Fruit fly (Drosophila melanogaster) whole organism, embryonic: Measurements from ENCODE around the gene CG9497.

Experiments used
- Abd-B ChIP-seq: fragments of 200-800 bp; sonication (Bioruptor generic); optimal IDR thresholded peaks from 2 replicates; lab custom pipeline; 2018; ENCODE audit warnings: missing biosample characterization, mild to moderate bottlenecking, missing genetic modification characterization, moderate library complexity
- Asciz ChIP-seq: fragments of 200-800 bp; sonication (Bioruptor generic); optimal IDR thresholded peaks from 2 replicates; lab custom pipeline; 2017; ENCODE audit warnings: missing biosample characterization, mild to moderate bottlenecking, missing genetic modification characterization, missing genetic modification reagents
- B-H2 ChIP-seq: fragments of 200-800 bp; sonication (Bioruptor generic); optimal IDR thresholded peaks from 2 replicates; lab custom pipeline; 2018; ENCODE audit warnings: missing biosample characterization, mild to moderate bottlenecking, missing genetic modification characterization
- BtbVII ChIP-seq: fragments of 200-800 bp; sonication (Bioruptor generic); optimal IDR thresholded peaks from 3 replicates; lab custom pipeline; 2017; ENCODE audit warnings: missing biosample characterization, mild to moderate bottlenecking, missing genetic modification characterization
- CG10543 ChIP-seq: fragments of 200-800 bp; sonication (Bioruptor generic); optimal IDR thresholded peaks from 3 replicates; lab custom pipeline; 2017; ENCODE audit warnings: missing biosample characterization, mild to moderate bottlenecking, missing genetic modification characterization, moderate library complexity
- CG11247 ChIP-seq: fragments of 200-800 bp; sonication (Bioruptor generic); IDR thresholded peaks from 2 replicates; pipeline ENCODE4 v1.3.6; 2022; ENCODE audit warnings: missing biosample characterization, missing genetic modification characterization
- CG11398 ChIP-seq: fragments of 200-800 bp; sonication (Bioruptor generic); optimal IDR thresholded peaks from 2 replicates; lab custom pipeline; 2016; ENCODE audit warnings: missing biosample characterization, missing genetic modification characterization
- CG12219 ChIP-seq: fragments of 200-800 bp; sonication (Bioruptor generic); optimal IDR thresholded peaks from 3 replicates; lab custom pipeline; 2018; ENCODE audit warnings: missing biosample characterization, mild to moderate bottlenecking, missing genetic modification characterization
- CG12769 ChIP-seq: fragments of 200-800 bp; sonication (Bioruptor generic); optimal IDR thresholded peaks from 2 replicates; lab custom pipeline; 2019; ENCODE audit warnings: missing biosample characterization, mild to moderate bottlenecking, missing genetic modification characterization, moderate library complexity
- CG14667 ChIP-seq: fragments of 200-800 bp; sonication (Bioruptor generic); IDR thresholded peaks from 2 replicates; pipeline ENCODE4 v1.3.6; 2022; ENCODE audit warnings: missing biosample characterization, missing genetic modification characterization
- CG1647 ChIP-seq: fragments of 200-800 bp; sonication (Bioruptor generic); optimal IDR thresholded peaks from 3 replicates; lab custom pipeline; 2016; ENCODE audit warnings: missing biosample characterization, missing genetic modification characterization
- CG16815 ChIP-seq: fragments of 200-800 bp; sonication (Bioruptor generic); optimal IDR thresholded peaks from 3 replicates; lab custom pipeline; 2017; ENCODE audit warnings: missing biosample characterization, mild to moderate bottlenecking, missing genetic modification characterization
- CG17359 ChIP-seq: fragments of 200-800 bp; sonication (Bioruptor generic); optimal IDR thresholded peaks from 3 replicates; lab custom pipeline; 2018; ENCODE audit warnings: missing biosample characterization, mild to moderate bottlenecking, missing genetic modification characterization, moderate library complexity
- CG3281 ChIP-seq: fragments of 200-800 bp; sonication (Bioruptor generic); optimal IDR thresholded peaks from 3 replicates; lab custom pipeline; 2017; ENCODE audit warnings: missing biosample characterization, mild to moderate bottlenecking, missing genetic modification characterization
- CG33557 ChIP-seq: fragments of 200-800 bp; sonication (Bioruptor generic); optimal IDR thresholded peaks from 2 replicates; lab custom pipeline; 2019; ENCODE audit warnings: missing biosample characterization, mild to moderate bottlenecking, missing genetic modification characterization, moderate library complexity
- CG34224 ChIP-seq: fragments of 200-800 bp; sonication (Bioruptor generic); IDR thresholded peaks from 3 replicates; pipeline ENCODE4 v1.3.6; 2022; ENCODE audit warnings: missing biosample characterization, missing genetic modification characterization; ENCODE audit not compliant: partially characterized antibody
- CG3995 ChIP-seq: fragments of 200-800 bp; sonication (Bioruptor generic); optimal IDR thresholded peaks from 3 replicates; lab custom pipeline; 2016; ENCODE audit warnings: missing biosample characterization, missing genetic modification characterization
- CG4820 ChIP-seq: fragments of 200-800 bp; sonication (Bioruptor generic); optimal IDR thresholded peaks from 3 replicates; lab custom pipeline; 2016; ENCODE audit warnings: missing biosample characterization, missing genetic modification characterization
- CG5180 ChIP-seq: fragments of 200-800 bp; sonication (Bioruptor generic); optimal IDR thresholded peaks from 3 replicates; lab custom pipeline; 2017; ENCODE audit warnings: missing biosample characterization, missing genetic modification characterization, mild to moderate bottlenecking, moderate library complexity, missing genetic modification reagents
- CG5953 ChIP-seq: fragments of 200-800 bp; sonication (Bioruptor generic); IDR thresholded peaks from 2 replicates; pipeline ENCODE4 v1.3.6; 2022; ENCODE audit warnings: missing biosample characterization, missing genetic modification characterization
- CG6765 ChIP-seq: fragments of 200-800 bp; sonication (Bioruptor generic); optimal IDR thresholded peaks from 3 replicates; lab custom pipeline; 2017; ENCODE audit warnings: missing biosample characterization, mild to moderate bottlenecking, missing genetic modification characterization
- CG6791 ChIP-seq: fragments of 200-800 bp; sonication (Bioruptor generic); IDR thresholded peaks from 3 replicates; pipeline ENCODE4 v1.3.6; 2022; ENCODE audit warnings: missing biosample characterization, missing genetic modification characterization; ENCODE audit not compliant: partially characterized antibody
- CG6854 ChIP-seq: fragments of 200-800 bp; sonication (Bioruptor generic); optimal IDR thresholded peaks from 3 replicates; lab custom pipeline; 2017; ENCODE audit warnings: missing biosample characterization, mild to moderate bottlenecking, missing genetic modification characterization
- D19B ChIP-seq: fragments of 200-800 bp; sonication (Bioruptor generic); optimal IDR thresholded peaks from 2 replicates; lab custom pipeline; 2017; ENCODE audit warnings: missing biosample characterization, mild to moderate bottlenecking, missing genetic modification characterization
- Dbx ChIP-seq: fragments of 200-800 bp; sonication (Bioruptor generic); IDR thresholded peaks from 3 replicates; pipeline ENCODE4 v1.3.6; 2022; ENCODE audit warnings: missing biosample characterization, missing genetic modification characterization
- Deaf1 ChIP-seq: fragments of 200-800 bp; optimal IDR thresholded peaks from 3 replicates; lab custom pipeline; 2019; ENCODE audit warnings: missing biosample characterization, mild to moderate bottlenecking, missing genetic modification characterization, moderate library complexity
- Meics ChIP-seq: fragments of 200-800 bp; sonication (Bioruptor generic); optimal IDR thresholded peaks from 2 replicates; lab custom pipeline; 2017; ENCODE audit warnings: missing biosample characterization, mild to moderate bottlenecking, missing genetic modification characterization
- NfI ChIP-seq: fragments of 200-800 bp; sonication (Bioruptor generic); optimal IDR thresholded peaks from 3 replicates; lab custom pipeline; 2018; ENCODE audit warnings: missing biosample characterization, mild to moderate bottlenecking, missing genetic modification characterization, moderate library complexity
- Usf ChIP-seq: fragments of 200-800 bp; sonication (Bioruptor generic); optimal IDR thresholded peaks from 2 replicates; lab custom pipeline; 2017; ENCODE audit warnings: missing genotype, missing biosample characterization, missing genetic modification characterization
- ac ChIP-seq: fragments of 200-800 bp; sonication (Bioruptor generic); optimal IDR thresholded peaks from 3 replicates; lab custom pipeline; 2017; ENCODE audit warnings: missing biosample characterization, mild to moderate bottlenecking, missing genetic modification characterization
- ara ChIP-seq: fragments of 200-800 bp; sonication (Bioruptor generic); IDR thresholded peaks from 2 replicates; pipeline ENCODE4 v1.3.6; 2022; ENCODE audit warnings: missing biosample characterization, missing genetic modification characterization
- bigmax ChIP-seq: fragments of 200-800 bp; sonication (Bioruptor generic); optimal IDR thresholded peaks from 2 replicates; lab custom pipeline; 2018; ENCODE audit warnings: missing biosample characterization, mild to moderate bottlenecking, missing genetic modification characterization
- caup ChIP-seq: fragments of 200-800 bp; sonication (Bioruptor generic); optimal IDR thresholded peaks from 3 replicates; lab custom pipeline; 2017; ENCODE audit warnings: missing biosample characterization, mild to moderate bottlenecking, missing genetic modification characterization, moderate library complexity; ENCODE audit not compliant: severe bottlenecking
- cg ChIP-seq: fragments of 200-800 bp; sonication (Bioruptor generic); optimal IDR thresholded peaks from 3 replicates; lab custom pipeline; 2019; ENCODE audit warnings: missing biosample characterization, mild to moderate bottlenecking, missing genetic modification characterization, moderate library complexity
- fd3F ChIP-seq: fragments of 200-800 bp; sonication (Bioruptor generic); optimal IDR thresholded peaks from 2 replicates; lab custom pipeline; 2018; ENCODE audit warnings: missing biosample characterization, mild to moderate bottlenecking, missing genetic modification characterization, moderate library complexity
- gsb ChIP-seq: fragments of 200-800 bp; sonication (Bioruptor generic); IDR thresholded peaks from 2 replicates; pipeline ENCODE4 v1.3.6; 2022; ENCODE audit warnings: missing biosample characterization, missing genetic modification characterization
- kay ChIP-seq: fragments of 200-800 bp; sonication (Bioruptor generic); optimal IDR thresholded peaks from 2 replicates; lab custom pipeline; 2016; ENCODE audit warnings: missing biosample characterization, missing genetic modification characterization
- lab ChIP-seq: fragments of 200-800 bp; sonication (Bioruptor generic); optimal IDR thresholded peaks from 3 replicates; lab custom pipeline; 2017; ENCODE audit warnings: missing biosample characterization, missing genetic modification characterization, mild to moderate bottlenecking, moderate library complexity, missing genetic modification reagents
- mam ChIP-seq: fragments of 200-800 bp; sonication (Bioruptor generic); optimal IDR thresholded peaks from 3 replicates; lab custom pipeline; 2016; ENCODE audit warnings: missing biosample characterization, missing genetic modification characterization
- nom ChIP-seq: fragments of 200-800 bp; sonication (Bioruptor generic); optimal IDR thresholded peaks from 2 replicates; lab custom pipeline; 2017; ENCODE audit warnings: missing biosample characterization, missing genetic modification characterization, mild to moderate bottlenecking, moderate library complexity, missing genetic modification reagents
- prd ChIP-seq, 3 experiments: fragments of >200 bp in 2 of 3; fragments of 200-800 bp in 1 of 3; sonication (Bioruptor generic) in 1 of 3; optimal IDR thresholded peaks in 2 of 3; IDR thresholded peaks in 1 of 3; 2 replicates in 2 of 3; 3 replicates in 1 of 3; pipeline versions ENCODE4 v1.3.6 to Lab custom; 2017 to 2022; ENCODE audit warnings: missing biosample characterization in 1 of 3, missing genetic modification characterization in 1 of 3
- psq ChIP-seq: fragments of 200-800 bp; sonication (Bioruptor generic); optimal IDR thresholded peaks from 2 replicates; lab custom pipeline; 2017; ENCODE audit warnings: missing biosample characterization, missing genetic modification characterization
- run ChIP-seq: fragments of 200-800 bp; sonication (Bioruptor generic); optimal IDR thresholded peaks from 3 replicates; lab custom pipeline; 2018; ENCODE audit warnings: missing biosample characterization, mild to moderate bottlenecking, missing genetic modification characterization
- sc ChIP-seq, 3 experiments: fragments of >200 bp in 2 of 3; fragments of 200-800 bp in 1 of 3; sonication (Bioruptor generic) in 1 of 3; optimal IDR thresholded peaks; 2 replicates in 2 of 3; 3 replicates in 1 of 3; lab custom pipeline; 2017; ENCODE audit warnings: mild to moderate bottlenecking in 1 of 3, missing biosample characterization in 1 of 3, missing genetic modification characterization in 1 of 3, missing genetic modification reagents in 1 of 3
- sens ChIP-seq: fragments of 200-800 bp; sonication (Bioruptor generic); peaks from one replicate; lab custom pipeline; 2016; ENCODE audit warnings: missing biosample characterization, missing genetic modification characterization
- seq ChIP-seq: fragments of 200-800 bp; sonication (Bioruptor generic); IDR thresholded peaks from 2 replicates; pipeline ENCODE4 v1.3.6; 2022; ENCODE audit warnings: missing biosample characterization, missing genetic modification characterization
- stwl ChIP-seq: fragments of 200-800 bp; sonication (Bioruptor generic); optimal IDR thresholded peaks from 3 replicates; lab custom pipeline; 2018; ENCODE audit warnings: missing biosample characterization, mild to moderate bottlenecking, missing genetic modification characterization, moderate library complexity
- toy ChIP-seq: fragments of 200-800 bp; sonication (Bioruptor generic); IDR thresholded peaks from 2 replicates; pipeline ENCODE4 v1.3.6; 2022; ENCODE audit warnings: missing biosample characterization, missing genetic modification characterization
- ttk ChIP-seq: fragments of 200-800 bp; sonication (Bioruptor generic); IDR thresholded peaks from 2 replicates; pipeline ENCODE4 v2.1.2; 2022; ENCODE audit warnings: missing biosample characterization, missing genetic modification characterization
- usp ChIP-seq: fragments of >200 bp; optimal IDR thresholded peaks from 2 replicates; lab custom pipeline; 2017; ENCODE audit warnings: missing biosample characterization, missing genetic modification characterization

The CG9497 gene

DNA sequence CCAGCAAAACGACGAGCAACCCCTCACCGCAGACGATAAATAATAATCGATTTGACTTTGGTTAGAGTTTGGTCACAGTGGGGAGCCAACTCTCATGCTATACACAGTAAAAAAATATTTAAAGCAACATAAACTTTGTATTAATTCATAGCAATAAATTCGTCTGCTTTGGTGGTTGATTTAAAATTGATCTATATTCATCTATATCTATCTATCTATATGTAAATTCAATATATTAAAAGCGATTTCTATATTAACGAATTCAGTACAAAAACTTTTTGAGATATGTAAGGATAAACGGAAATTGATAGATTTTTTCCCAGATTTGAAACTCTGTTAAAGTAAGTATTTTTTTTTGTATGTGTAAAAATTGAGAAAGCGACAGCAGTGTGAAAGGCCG, 38.3 kb downstream of the CG9497 start (continued):
- no peak for TF ChIP-seq kay
- no peak for TF ChIP-seq CG11398 (GFP tag; lab: Kevin White, UChicago)
- peak; percentile 57 for TF ChIP-seq lab (GFP tag; lab: Kevin White, UChicago)
- no peak for TF ChIP-seq CG16815 (GFP tag; lab: Kevin White, UChicago)
- TF ChIP-seq Dbx (GFP tag; lab: Robert Waterston, UW) = no peak
- no peak for TF ChIP-seq BtbVII (GFP tag; lab: Kevin White, UChicago)
- no peak for TF ChIP-seq ara (GFP tag; lab: Robert Waterston, UW)
- TF ChIP-seq toy (GFP tag; lab: Robert Waterston, UW) = no peak
- no peak for TF ChIP-seq CG12219 (GFP tag; lab: Kevin White, UChicago)
- no peak for TF ChIP-seq CG1647 (GFP tag; lab: Kevin White, UChicago)
- TF ChIP-seq sc (optimal IDR thresholded peaks at IDR 0.05; lab: Kevin White, UChicago) = no peak
- no peak for TF ChIP-seq sc (GFP tag; optimal IDR thresholded peaks at IDR 0.05; lab: Kevin White, UChicago)
- TF ChIP-seq fd3F = no peak
- peak; percentile 25 for TF ChIP-seq CG3281 (GFP tag; lab: Kevin White, UChicago)
- no peak for TF ChIP-seq CG5953 (GFP tag; lab: Robert Waterston, UW)
- TF ChIP-seq CG14667 (GFP tag; lab: Robert Waterston, UW) = no peak
- no peak for TF ChIP-seq CG6765 (GFP tag; lab: Kevin White, UChicago)
- TF ChIP-seq Asciz = no peak
- no peak for TF ChIP-seq run
- no peak for TF ChIP-seq D19B (GFP tag; lab: Kevin White, UChicago)
- no peak for TF ChIP-seq CG5180 (GFP tag; lab: Kevin White, UChicago)
- peak; percentile 29 for TF ChIP-seq CG6854 (GFP tag; lab: Kevin White, UChicago)
- TF ChIP-seq sens (GFP tag; lab: Kevin White, UChicago) = no peak
- TF ChIP-seq CG11247 (GFP tag; lab: Robert Waterston, UW) = no peak
- no peak for TF ChIP-seq gsb
- no peak for TF ChIP-seq Usf (GFP tag; lab: Kevin White, UChicago)
- TF ChIP-seq CG3995 (GFP tag; lab: Kevin White, UChicago) = no peak
- no peak for TF ChIP-seq stwl
- TF ChIP-seq bigmax (GFP tag; lab: Kevin White, UChicago) = no peak
- TF ChIP-seq CG34224 (GFP tag; lab: Robert Waterston, UW) = no peak
- no peak for TF ChIP-seq seq (GFP tag; lab: Robert Waterston, UW)
- TF ChIP-seq ac (GFP tag; lab: Kevin White, UChicago) = no peak
- no peak for TF ChIP-seq prd (optimal IDR thresholded peaks at IDR 0.05; lab: Kevin White, UChicago)
- no peak for TF ChIP-seq prd (GFP tag; IDR thresholded peaks at IDR 0.05; lab: Robert Waterston, UW)
- no peak for TF ChIP-seq CG6791 (GFP tag; lab: Robert Waterston, UW)
- no peak for TF ChIP-seq caup (GFP tag; lab: Kevin White, UChicago)
- peak; percentile 39 for TF ChIP-seq CG17359 (tag; lab: Kevin White, UChicago)
- no peak for TF ChIP-seq Deaf1 (tag; lab: Kevin White, UChicago)
- no peak for TF ChIP-seq psq (GFP tag; lab: Kevin White, UChicago)
- no peak for TF ChIP-seq CG10543 (GFP tag; lab: Kevin White, UChicago)
- TF ChIP-seq cg (GFP tag; lab: Kevin White, UChicago) = no peak
- no peak for TF ChIP-seq NfI (GFP tag; lab: Kevin White, UChicago)
- no peak for TF ChIP-seq Abd-B (GFP tag; lab: Kevin White, UChicago)
- no peak for TF ChIP-seq CG33557 (GFP tag; lab: Kevin White, UChicago)
- no peak for TF ChIP-seq B-H2 (GFP tag; lab: Kevin White, UChicago)
- TF ChIP-seq ttk = no peak
- peak; percentile 12 for TF ChIP-seq Meics (GFP tag; lab: Kevin White, UChicago)
- TF ChIP-seq usp (GFP tag; lab: Kevin White, UChicago) = no peak
- TF ChIP-seq nom = no peak
- TF ChIP-seq CG12769 (tag; lab: Kevin White, UChicago) = no peak
- TF ChIP-seq CG4820 (GFP tag; lab: Kevin White, UChicago) = no peak
- no peak for TF ChIP-seq mam
